Fruit fly (Drosophila melanogaster) whole organism, pupa: ENCODE results near the gene CG31178.

Experiments
- CG10348 ChIP-seq: fragments of 200-800 bp; sonication (Bioruptor generic); IDR thresholded peaks from 2 replicates; pipeline ENCODE4 v1.3.6; 2022; ENCODE audit warnings: missing biosample characterization, missing genetic modification characterization
- CG12605 ChIP-seq: fragments of 200-800 bp; sonication (Bioruptor generic); IDR thresholded peaks from 2 replicates; pipeline ENCODE4 v1.3.6; 2022; ENCODE audit warnings: missing biosample characterization, missing genetic modification characterization
- CG13204 ChIP-seq: fragments of 200-800 bp; sonication (Bioruptor generic); optimal IDR thresholded peaks from 2 replicates; lab custom pipeline; 2018; ENCODE audit warnings: missing biosample characterization, mild to moderate bottlenecking, missing genetic modification characterization, moderate library complexity
- CG14655 ChIP-seq: fragments of 200-800 bp; sonication (Bioruptor generic); optimal IDR thresholded peaks from 3 replicates; lab custom pipeline; 2017; ENCODE audit warnings: mild to moderate bottlenecking, missing biosample characterization, missing genetic modification reagents, missing genetic modification characterization
- CG15710 ChIP-seq: fragments of 200-800 bp; sonication (Bioruptor generic); optimal IDR thresholded peaks from 2 replicates; lab custom pipeline; 2018; ENCODE audit warnings: missing biosample characterization, mild to moderate bottlenecking, missing genetic modification characterization, moderate library complexity
- CG17806 ChIP-seq: fragments of 200-800 bp; sonication (Bioruptor generic); optimal IDR thresholded peaks from 2 replicates; lab custom pipeline; 2018; ENCODE audit warnings: missing biosample characterization, mild to moderate bottlenecking, missing genetic modification characterization, moderate library complexity
- CG32121 ChIP-seq: fragments of 200-800 bp; sonication (Bioruptor generic); IDR thresholded peaks from 2 replicates; pipeline ENCODE4 v1.3.6; 2022; ENCODE audit warnings: missing biosample characterization, missing genetic modification characterization
- CG34367 ChIP-seq: fragments of 200-800 bp; sonication (Bioruptor generic); optimal IDR thresholded peaks from 2 replicates; lab custom pipeline; 2018; ENCODE audit warnings: missing biosample characterization, mild to moderate bottlenecking, missing genetic modification characterization
- CG4496 ChIP-seq: fragments of 200-800 bp; sonication (Bioruptor generic); IDR thresholded peaks from 3 replicates; pipeline ENCODE4 v1.3.6; 2022; ENCODE audit warnings: missing biosample characterization, missing genetic modification characterization
- CG8159 ChIP-seq: fragments of 200-800 bp; sonication (Bioruptor generic); optimal IDR thresholded peaks from 3 replicates; lab custom pipeline; 2018; ENCODE audit warnings: missing biosample characterization, mild to moderate bottlenecking, missing genetic modification characterization, moderate library complexity
- CG8301 ChIP-seq: fragments of 200-800 bp; sonication (Bioruptor generic); optimal IDR thresholded peaks from 2 replicates; lab custom pipeline; 2018; ENCODE audit warnings: missing biosample characterization, mild to moderate bottlenecking, missing genetic modification characterization
- CG9948 ChIP-seq: fragments of 200-800 bp; sonication (Bioruptor generic); optimal IDR thresholded peaks from 2 replicates; lab custom pipeline; 2018; ENCODE audit warnings: missing biosample characterization, mild to moderate bottlenecking, missing genetic modification characterization, moderate library complexity
- D1 ChIP-seq: fragments of 200-800 bp; sonication (Bioruptor generic); optimal IDR thresholded peaks from 2 replicates; lab custom pipeline; 2018; ENCODE audit warnings: missing biosample characterization, mild to moderate bottlenecking, missing genetic modification characterization, moderate library complexity
- EcR ChIP-seq: fragments of 200-800 bp; sonication (Bioruptor generic); optimal IDR thresholded peaks from 3 replicates; lab custom pipeline; 2019; ENCODE audit warnings: missing biosample characterization, missing genetic modification characterization, mild to moderate bottlenecking, moderate library complexity, missing genetic modification reagents
- Ets98B ChIP-seq: fragments of 200-800 bp; sonication (Bioruptor generic); IDR thresholded peaks from 2 replicates; pipeline ENCODE4 v1.3.6; 2022; ENCODE audit warnings: missing biosample characterization, missing genetic modification characterization
- Pif1A ChIP-seq: fragments of 200-800 bp; sonication (Bioruptor generic); optimal IDR thresholded peaks from 3 replicates; lab custom pipeline; 2016; ENCODE audit warnings: missing biosample characterization, missing genetic modification characterization
- Pif1B ChIP-seq: fragments of 200-800 bp; sonication (Bioruptor generic); optimal IDR thresholded peaks from 3 replicates; lab custom pipeline; 2016; ENCODE audit warnings: missing biosample characterization, missing genetic modification characterization
- Snoo ChIP-seq: fragments of 200-800 bp; sonication (Bioruptor generic); optimal IDR thresholded peaks from 3 replicates; lab custom pipeline; 2017; ENCODE audit warnings: missing biosample characterization, mild to moderate bottlenecking, missing genetic modification characterization, inconsistent platforms
- fd96Ca ChIP-seq: fragments of 200-800 bp; sonication (Bioruptor generic); IDR thresholded peaks from 3 replicates; pipeline ENCODE4 v1.3.6; 2022; ENCODE audit warnings: missing biosample characterization, missing genetic modification characterization
- gl ChIP-seq: fragments of 200-800 bp; sonication (Bioruptor generic); optimal IDR thresholded peaks from 2 replicates; lab custom pipeline; 2018; ENCODE audit warnings: missing biosample characterization, mild to moderate bottlenecking, missing genetic modification characterization
- rn ChIP-seq: fragments of 200-800 bp; sonication (Bioruptor generic); IDR thresholded peaks from 2 replicates; pipeline ENCODE4 v1.3.6; 2022; ENCODE audit warnings: missing biosample characterization, missing genetic modification characterization

Gene CG31178

DNA sequence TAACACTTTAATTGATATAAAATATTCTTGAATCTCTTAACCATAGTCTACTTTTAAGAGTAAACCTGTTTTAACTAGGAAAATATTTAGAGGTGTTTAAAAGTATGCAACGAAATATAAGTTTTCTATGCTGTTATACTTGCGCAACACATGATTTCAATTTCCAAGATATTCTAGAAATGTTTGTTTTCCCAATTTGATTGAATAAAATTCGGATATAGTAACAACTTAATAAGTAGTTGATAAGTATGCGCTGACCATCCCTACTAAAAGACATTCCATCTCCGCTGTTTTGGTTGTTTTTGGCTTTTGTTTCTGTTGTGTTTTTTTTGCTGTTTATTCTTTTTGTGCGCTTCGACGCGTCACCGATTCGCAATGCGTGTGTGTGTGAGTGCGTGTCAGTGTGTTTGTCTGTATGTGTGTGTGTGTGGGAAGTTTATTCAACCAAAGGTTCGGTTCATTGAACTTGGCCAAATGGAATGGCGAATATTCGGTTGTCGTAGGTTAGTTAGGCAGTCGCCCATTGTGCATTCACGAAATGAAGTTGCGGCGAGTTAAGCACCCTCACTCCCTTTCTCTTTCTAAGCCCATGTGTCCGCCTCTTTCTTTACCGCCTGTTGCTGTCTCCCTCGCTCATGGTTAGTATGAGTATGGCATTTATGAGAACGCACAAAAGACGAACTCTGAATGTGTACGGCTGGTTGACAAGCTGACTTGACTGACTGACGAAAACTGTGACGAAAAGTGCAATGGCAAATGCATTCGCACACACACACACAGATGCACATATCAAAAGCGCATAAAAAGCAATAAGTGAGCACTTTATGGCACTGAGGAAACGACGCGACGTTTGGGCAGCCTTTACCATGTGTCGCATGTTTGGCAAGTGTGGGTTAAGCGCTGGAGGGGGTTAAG lies 22.7 kb downstream of the CG31178 start:
- TF ChIP-seq D1 (tag; lab: Kevin White, UChicago) (no peak), EcR (GFP tag; lab: Kevin White, UChicago) (peak; percentile 85), CG14655 (GFP tag; lab: Kevin White, UChicago) (peak; percentile 72), CG32121 (GFP tag; lab: Robert Waterston, UW) (no peak), CG4496 (GFP tag; lab: Robert Waterston, UW) (peak; percentile 41; the same call in 1 of the 3 replicates), CG8159 (peak; percentile 56), rn (GFP tag; lab: Robert Waterston, UW) (no peak), CG34367 (peak; percentile 16), CG17806 (peak; percentile 43), Snoo (tag; lab: Kevin White, UChicago) (peak; percentile 3), CG10348 (GFP tag; lab: Robert Waterston, UW) (no peak), fd96Ca (0 out of 3 replicates have a peak, but pooled peaks have one; percentile 9), Ets98B (GFP tag; lab: Robert Waterston, UW) (0 out of 2 replicates have a peak, but pooled peaks have one; percentile 13), CG8301 (tag; lab: Kevin White, UChicago) (peak; percentile 22), CG13204 (GFP tag; lab: Kevin White, UChicago) (no peak), Pif1B (GFP tag; lab: Kevin White, UChicago) (no peak), CG15710 (peak; percentile 6), Pif1A (GFP tag; lab: Kevin White, UChicago) (no peak), CG12605 (GFP tag; lab: Robert Waterston, UW) (peak; percentile 70), CG9948 (tag; lab: Kevin White, UChicago) (peak; percentile 27), gl (peak; percentile 59)
- TF ChIP-seq, all 21 proteins: peak for 14

DNA sequence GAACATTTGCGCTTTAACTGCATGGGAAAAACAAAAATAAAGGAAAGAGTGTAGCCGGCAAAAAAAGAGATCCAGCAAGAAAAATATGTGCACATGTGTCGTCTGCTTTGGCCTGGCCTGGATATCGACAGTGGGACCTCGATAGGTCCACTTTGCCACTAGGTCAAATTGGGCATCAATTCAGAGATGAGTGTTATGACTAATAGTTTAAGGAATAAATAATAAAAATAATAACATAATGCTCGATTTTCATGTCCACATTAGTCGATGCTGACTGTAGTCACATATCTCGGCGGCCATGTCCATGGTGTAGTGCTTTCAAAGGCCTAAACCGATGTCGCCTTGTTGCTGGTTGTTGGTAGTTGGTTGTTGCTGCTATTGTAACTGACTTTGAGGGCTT lies 24.0 kb downstream of the CG31178 start:
- TF ChIP-seq Snoo (tag; lab: Kevin White, UChicago) (peak; percentile 83), D1 (tag; lab: Kevin White, UChicago) (peak; percentile 89), gl (peak; percentile 94), CG8301 (tag; lab: Kevin White, UChicago) (peak; percentile 96), CG15710 (peak; percentile 96), CG14655 (GFP tag; lab: Kevin White, UChicago) (peak; percentile 97), CG12605 (GFP tag; lab: Robert Waterston, UW) (peak; percentile 96), CG17806 (peak; percentile 97), Ets98B (GFP tag; lab: Robert Waterston, UW) (peak; percentile 97), CG34367 (peak; percentile 95), CG32121 (GFP tag; lab: Robert Waterston, UW) (peak; percentile 88), CG10348 (GFP tag; lab: Robert Waterston, UW) (peak; percentile 73), CG4496 (GFP tag; lab: Robert Waterston, UW) (peak; percentile 98), EcR (GFP tag; lab: Kevin White, UChicago) (peak; percentile 47), CG13204 (GFP tag; lab: Kevin White, UChicago) (peak; percentile 94), CG9948 (tag; lab: Kevin White, UChicago) (peak; percentile 96), fd96Ca (peak; percentile 97), CG8159 (peak; percentile 95), Pif1A (GFP tag; lab: Kevin White, UChicago) (peak; percentile 97), rn (GFP tag; lab: Robert Waterston, UW) (peak; percentile 88), Pif1B (GFP tag; lab: Kevin White, UChicago) (peak; percentile 96)

DNA sequence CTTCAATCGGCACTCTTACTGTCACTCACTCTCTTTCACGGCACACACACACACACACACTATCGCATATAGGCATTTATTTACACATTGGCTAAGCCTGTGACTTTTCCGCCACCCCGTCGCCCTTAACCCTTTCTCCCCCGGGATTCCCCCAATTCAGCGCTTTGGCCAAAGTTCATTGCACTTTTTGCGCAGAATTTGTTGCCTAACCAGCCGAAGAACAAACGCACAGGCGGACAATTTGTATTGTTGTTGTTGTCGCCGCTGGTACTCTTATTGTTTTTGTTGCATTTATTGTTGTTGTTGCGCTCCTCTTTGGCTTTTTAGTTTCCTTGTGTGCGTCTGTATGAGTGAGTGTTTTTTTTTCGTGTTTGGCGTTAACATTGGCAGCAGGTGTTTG lies 25.2 kb downstream of the CG31178 start:
- TF ChIP-seq CG8301 (tag; lab: Kevin White, UChicago) (no peak), CG34367 (no peak), CG10348 (GFP tag; lab: Robert Waterston, UW) (no peak), EcR (GFP tag; lab: Kevin White, UChicago) (peak; percentile 78), CG14655 (GFP tag; lab: Kevin White, UChicago) (no peak), fd96Ca (no peak), CG17806 (no peak), CG9948 (tag; lab: Kevin White, UChicago) (no peak)

DNA sequence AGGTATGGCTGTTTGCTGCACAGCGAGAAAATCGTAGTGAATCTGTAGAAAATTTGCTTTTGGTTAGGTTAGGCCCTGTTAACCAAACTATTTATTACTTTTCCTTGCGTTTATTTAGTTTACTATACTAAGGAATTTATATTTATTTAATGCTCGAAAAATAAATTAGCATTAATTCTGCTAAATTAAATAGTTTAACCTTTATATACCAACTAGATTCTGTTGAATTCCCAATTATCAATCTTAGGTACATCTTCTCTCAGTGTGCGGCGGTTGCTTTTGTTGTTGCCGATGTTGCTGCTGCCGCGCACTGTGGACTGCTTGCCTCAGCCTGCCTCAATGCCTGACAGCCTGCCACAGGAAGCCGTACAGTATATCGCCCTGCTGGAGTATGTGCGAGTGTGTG lies 25.6 kb downstream of the CG31178 start:
- TF ChIP-seq CG9948 (tag; lab: Kevin White, UChicago) (peak; percentile 76), Ets98B (GFP tag; lab: Robert Waterston, UW) (peak; percentile 33; the same call in 1 of the 2 replicates), Pif1A (GFP tag; lab: Kevin White, UChicago) (peak; percentile 57), Snoo (tag; lab: Kevin White, UChicago) (peak; percentile 51), CG8159 (peak; percentile 87), CG8301 (tag; lab: Kevin White, UChicago) (peak; percentile 79), CG12605 (GFP tag; lab: Robert Waterston, UW) (peak; percentile 42; the same call in 1 of the 2 replicates), CG10348 (GFP tag; lab: Robert Waterston, UW) (no peak), Pif1B (GFP tag; lab: Kevin White, UChicago) (peak; percentile 58), CG32121 (GFP tag; lab: Robert Waterston, UW) (no peak), CG15710 (peak; percentile 72), CG4496 (GFP tag; lab: Robert Waterston, UW) (peak; percentile 45; the same call in 1 of the 3 replicates), rn (GFP tag; lab: Robert Waterston, UW) (no peak), gl (peak; percentile 53), fd96Ca (no peak), CG17806 (peak; percentile 84), D1 (tag; lab: Kevin White, UChicago) (peak; percentile 51), CG34367 (peak; percentile 24), CG14655 (GFP tag; lab: Kevin White, UChicago) (peak; percentile 89), EcR (GFP tag; lab: Kevin White, UChicago) (no peak), CG13204 (GFP tag; lab: Kevin White, UChicago) (peak; percentile 28)
- TF ChIP-seq, all 21 proteins: peak for 16
